Worm (Caenorhabditis elegans) whole organism, L2 larva: Measurements from ENCODE around the gene alg-2.

Experiments
- Y55F3AM.14 ChIP-seq: fragments of 200-800 bp; sonication (Bioruptor generic); optimal IDR thresholded peaks from 2 replicates; lab custom pipeline; 2018; ENCODE audit warnings: mild to moderate bottlenecking, missing genetic modification characterization, missing compliant biosample characterization
- alr-1 ChIP-seq: fragments of 150-350 bp; optimal IDR thresholded peaks from 2 replicates; lab custom pipeline; 2014; ENCODE audit warnings: missing biosample characterization, missing genetic modification characterization
- blmp-1 ChIP-seq: sonication (generic microtip); optimal IDR thresholded peaks from 2 replicates; lab custom pipeline; 2017; ENCODE audit warnings: missing genetic modification characterization, mild to moderate bottlenecking, missing compliant biosample characterization, antibody characterized with exemption, moderate library complexity; ENCODE audit not compliant: insufficient read depth
- crh-2 ChIP-seq: sonication (generic microtip); optimal IDR thresholded peaks from 2 replicates; lab custom pipeline; 2017; ENCODE audit warnings: missing biosample characterization, missing genetic modification characterization
- lin-13 ChIP-seq: fragments of 150-350 bp; optimal IDR thresholded peaks from 2 replicates; lab custom pipeline; 2014; ENCODE audit warnings: missing biosample characterization, missing genetic modification reagents, missing genetic modification characterization
- sem-4 ChIP-seq: fragments of 150-350 bp; optimal IDR thresholded peaks from 2 replicates; lab custom pipeline; 2014; ENCODE audit warnings: missing biosample characterization, missing genetic modification reagents, missing genetic modification characterization
- snpc-4 ChIP-seq: fragments of 150-350 bp; optimal IDR thresholded peaks from 2 replicates; lab custom pipeline; 2014; ENCODE audit warnings: missing biosample characterization, missing genetic modification characterization
- unc-55 ChIP-seq: fragments of 150-350 bp; sonication (generic microtip); optimal IDR thresholded peaks from 3 replicates; lab custom pipeline; 2014; ENCODE audit warnings: missing biosample characterization, missing genetic modification reagents, missing genetic modification characterization
- ztf-11 ChIP-seq: sonication (generic microtip); optimal IDR thresholded peaks from 2 replicates; lab custom pipeline; 2017; ENCODE audit warnings: missing biosample characterization, missing genetic modification characterization

DNA sequence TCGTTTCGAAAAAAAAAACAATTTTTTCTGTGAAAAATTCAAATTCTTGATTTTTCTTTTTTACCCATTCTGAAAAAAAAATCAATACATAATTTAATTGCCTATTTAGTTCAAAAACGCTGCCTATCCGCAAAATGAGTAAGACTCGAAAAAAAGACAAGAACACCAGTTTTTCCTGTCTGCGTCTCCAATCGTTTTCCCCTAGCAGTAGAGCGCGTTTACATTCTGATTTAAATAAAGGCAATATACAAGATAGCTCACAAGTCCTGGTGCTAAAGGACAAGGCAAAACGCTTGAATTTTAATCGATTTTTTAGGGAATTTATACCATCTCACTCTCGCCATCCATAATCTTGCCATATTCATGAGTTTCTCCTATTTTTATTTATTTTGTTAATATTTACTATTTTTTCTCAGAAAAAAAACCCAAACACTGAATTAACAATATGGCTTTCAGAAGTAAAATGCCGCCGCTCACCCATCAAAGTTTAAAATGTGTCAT lies 40.3 kb downstream of the alg-2 start, which contains the start of gene fbxc-33:
- TF ChIP-seq snpc-4 (tag; lab: Kevin White, UChicago) (no peak), ztf-11 (no peak), sem-4 (tag; lab: Kevin White, UChicago) (no peak), blmp-1 (tag; lab: Kevin White, UChicago) (no peak), lin-13 (no peak), alr-1 (tag; lab: Kevin White, UChicago) (no peak), unc-55 (GFP tag; lab: Kevin White, UChicago) (peak; percentile 53), Y55F3AM.14 (GFP tag; lab: Kevin White, UChicago) (no peak), crh-2 (tag; lab: Kevin White, UChicago) (no peak)
